Worm (Caenorhabditis elegans) whole organism, L3 larva: ENCODE data around the gene C33F10.4.

Experiments used
- R02D3.7 ChIP-seq: fragments of 150-350 bp; optimal IDR thresholded peaks from 2 replicates; lab custom pipeline; 2014; ENCODE audit warnings: missing biosample characterization, missing genetic modification characterization
- ZK546.5 ChIP-seq: sonication (generic microtip); optimal IDR thresholded peaks from 2 replicates; lab custom pipeline; 2017; ENCODE audit warnings: missing biosample characterization, missing genetic modification characterization
- aly-2 ChIP-seq: fragments of 150-350 bp; optimal IDR thresholded peaks from 2 replicates; lab custom pipeline; 2014; ENCODE audit warnings: missing biosample characterization, missing genetic modification characterization
- ama-1 ChIP-seq: fragments of 150-350 bp; optimal IDR thresholded peaks from 2 replicates; lab custom pipeline; 2018
- ceh-28 ChIP-seq: fragments of 150-350 bp; optimal IDR thresholded peaks from 2 replicates; lab custom pipeline; 2014; ENCODE audit warnings: missing biosample characterization, missing genetic modification reagents, missing genetic modification characterization
- ceh-82 ChIP-seq: fragments of 150-350 bp; optimal IDR thresholded peaks from 2 replicates; lab custom pipeline; 2014; ENCODE audit warnings: missing biosample characterization, missing genetic modification characterization
- ceh-9 ChIP-seq: sonication (generic microtip); optimal IDR thresholded peaks from 2 replicates; lab custom pipeline; 2018; ENCODE audit warnings: missing biosample characterization, missing genetic modification characterization
- daf-12 ChIP-seq: fragments of 150-350 bp; optimal IDR thresholded peaks from 2 replicates; lab custom pipeline; 2014; ENCODE audit warnings: missing biosample characterization, missing genetic modification reagents, missing genetic modification characterization
- egl-27 ChIP-seq: sonication (generic microtip); optimal IDR thresholded peaks from 4 replicates; lab custom pipeline; 2017; ENCODE audit warnings: missing biosample characterization, missing genetic modification reagents, missing genetic modification characterization
- egl-5 ChIP-seq: fragments of 150-350 bp; optimal IDR thresholded peaks from 2 replicates; lab custom pipeline; 2017; ENCODE audit warnings: missing biosample characterization, missing genetic modification reagents, missing genetic modification characterization, inconsistent platforms
- elt-1 ChIP-seq: fragments of 150-350 bp; optimal IDR thresholded peaks from 2 replicates; lab custom pipeline; 2014; ENCODE audit warnings: missing biosample characterization, missing genetic modification characterization
- elt-2 ChIP-seq: sonication (generic microtip); optimal IDR thresholded peaks from 2 replicates; lab custom pipeline; 2016; ENCODE audit warnings: missing genetic modification reagents, mild to moderate bottlenecking, missing genetic modification characterization, missing compliant biosample characterization
- eor-1 ChIP-seq, 2 experiments: fragments of 150-350 bp; optimal IDR thresholded peaks; 2 replicates each; lab custom pipeline; 2014 to 2018; ENCODE audit warnings: missing biosample characterization in 2 of 2, missing genetic modification characterization in 2 of 2
- fkh-10 ChIP-seq: sonication (generic microtip); optimal IDR thresholded peaks from 2 replicates; lab custom pipeline; 2017; ENCODE audit warnings: missing biosample characterization, missing genetic modification reagents, missing genetic modification characterization
- lin-15B ChIP-seq: fragments of 150-350 bp; optimal IDR thresholded peaks from 2 replicates; lab custom pipeline; 2014; ENCODE audit warnings: missing biosample characterization, missing genetic modification characterization
- lsy-12 ChIP-seq: sonication (generic microtip); optimal IDR thresholded peaks from 2 replicates; lab custom pipeline; 2016; ENCODE audit warnings: mild to moderate bottlenecking, missing genetic modification characterization, missing compliant biosample characterization
- mdl-1 ChIP-seq: fragments of 150-350 bp; optimal IDR thresholded peaks from 2 replicates; lab custom pipeline; 2014; ENCODE audit warnings: missing biosample characterization, missing genetic modification characterization
- mml-1 ChIP-seq: fragments of 150-350 bp; sonication (generic microtip); optimal IDR thresholded peaks from 3 replicates; lab custom pipeline; 2014; ENCODE audit warnings: missing biosample characterization, missing genetic modification characterization
- nfya-1 ChIP-seq: sonication (generic microtip); optimal IDR thresholded peaks from 2 replicates; lab custom pipeline; 2017; ENCODE audit warnings: missing genetic modification characterization, mild to moderate bottlenecking, missing compliant biosample characterization, antibody characterized with exemption, moderate library complexity; ENCODE audit not compliant: insufficient read depth
- nhr-11 ChIP-seq: fragments of 150-350 bp; optimal IDR thresholded peaks from 2 replicates; lab custom pipeline; 2014; ENCODE audit warnings: missing biosample characterization, missing genetic modification characterization
- nhr-12 ChIP-seq: fragments of 150-350 bp; optimal IDR thresholded peaks from 2 replicates; lab custom pipeline; 2014; ENCODE audit warnings: missing biosample characterization, missing genetic modification characterization
- nhr-23 ChIP-seq: fragments of 150-350 bp; optimal IDR thresholded peaks from 2 replicates; lab custom pipeline; 2014; ENCODE audit warnings: missing biosample characterization, missing genetic modification reagents, missing genetic modification characterization
- nhr-237 ChIP-seq: fragments of 150-350 bp; optimal IDR thresholded peaks from 2 replicates; lab custom pipeline; 2014; ENCODE audit warnings: missing biosample characterization, missing genetic modification characterization
- nhr-25 ChIP-seq: sonication (generic microtip); optimal IDR thresholded peaks from 2 replicates; lab custom pipeline; 2017; ENCODE audit warnings: missing biosample characterization, missing genetic modification characterization
- nhr-28 ChIP-seq: fragments of 150-350 bp; optimal IDR thresholded peaks from 2 replicates; lab custom pipeline; 2014; ENCODE audit warnings: missing biosample characterization, missing genetic modification characterization
- nhr-43 ChIP-seq: sonication (generic microtip); optimal IDR thresholded peaks from 2 replicates; lab custom pipeline; 2016; ENCODE audit warnings: mild to moderate bottlenecking, missing genetic modification characterization, missing compliant biosample characterization; ENCODE audit not compliant: poor library complexity, severe bottlenecking
- nhr-67 ChIP-seq: fragments of 150-350 bp; optimal IDR thresholded peaks from 2 replicates; lab custom pipeline; 2014; ENCODE audit warnings: missing biosample characterization, missing genetic modification characterization
- nhr-76 ChIP-seq: fragments of 150-350 bp; sonication (generic microtip); optimal IDR thresholded peaks from 5 replicates; lab custom pipeline; 2014; ENCODE audit warnings: missing biosample characterization, missing genetic modification characterization
- nhr-77 ChIP-seq: fragments of 150-350 bp; optimal IDR thresholded peaks from 2 replicates; lab custom pipeline; 2014; ENCODE audit warnings: missing biosample characterization, missing genetic modification characterization
- pha-4 ChIP-seq: fragments of 150-350 bp; optimal IDR thresholded peaks from 2 replicates; lab custom pipeline; 2014; ENCODE audit warnings: missing biosample characterization, missing genetic modification reagents, missing genetic modification characterization
- pqm-1 ChIP-seq: fragments of 150-350 bp; optimal IDR thresholded peaks from 2 replicates; lab custom pipeline; 2017; ENCODE audit warnings: missing biosample characterization, missing genetic modification characterization, inconsistent platforms
- unc-39 ChIP-seq: sonication (generic microtip); optimal IDR thresholded peaks from 4 replicates; lab custom pipeline; 2017; ENCODE audit warnings: missing biosample characterization, missing genetic modification characterization
- unc-62 ChIP-seq: fragments of 150-350 bp; sonication (generic microtip); optimal IDR thresholded peaks from 4 replicates; lab custom pipeline; 2014; ENCODE audit warnings: missing biosample characterization, missing genetic modification reagents, missing genetic modification characterization
- zag-1 ChIP-seq: fragments of 150-350 bp; optimal IDR thresholded peaks from 2 replicates; lab custom pipeline; 2014; ENCODE audit warnings: missing biosample characterization, missing genetic modification characterization

Gene C33F10.4

ce11 chrII:4753133-4753532 lies 42.4 kb upstream of the C33F10.4 start, which contains the start of gene C27D9.1:
Gene C27D9.1 (plus strand): TSS chrII:4753413.
- no peak for TF ChIP-seq ama-1 (lab: Kevin White, UChicago)
- no peak for TF ChIP-seq pqm-1 (tag; lab: Kevin White, UChicago)
- no peak for TF ChIP-seq nhr-43 (tag; lab: Kevin White, UChicago)
- TF ChIP-seq nhr-23 (tag; lab: Kevin White, UChicago), result no peak
- no peak for TF ChIP-seq mml-1 (tag; lab: Kevin White, UChicago)
- TF ChIP-seq nhr-77 (tag; lab: Kevin White, UChicago), result no peak
- TF ChIP-seq ceh-28 (tag; lab: Kevin White, UChicago), result no peak
- TF ChIP-seq unc-62 (GFP tag; lab: Kevin White, UChicago), result no peak
- TF ChIP-seq R02D3.7 (tag; lab: Kevin White, UChicago), result no peak
- TF ChIP-seq nfya-1 (tag; lab: Kevin White, UChicago), result no peak
- no peak for TF ChIP-seq nhr-12
- TF ChIP-seq unc-39 (tag; lab: Kevin White, UChicago), result no peak
- no peak for TF ChIP-seq nhr-67 (tag; lab: Kevin White, UChicago)
- no peak for TF ChIP-seq aly-2

- no peak for TF ChIP-seq R02D3.7 (tag; lab: Kevin White, UChicago)
- no peak for TF ChIP-seq daf-12 (tag; lab: Kevin White, UChicago)
- TF ChIP-seq eor-1 (tag; optimal IDR thresholded peaks at IDR 0.05; lab: Kevin White, UChicago), result no peak
- no peak for TF ChIP-seq nhr-76 (tag; lab: Kevin White, UChicago)
- no peak for TF ChIP-seq lin-15B (tag; lab: Kevin White, UChicago)
- TF ChIP-seq nhr-77 (tag; lab: Kevin White, UChicago), result no peak
These were observed 39.9 kb upstream of the C33F10.4 start for ce11 chrII:4755654-4756053.

- no peak for TF ChIP-seq ceh-82
- no peak for TF ChIP-seq nhr-12
- TF ChIP-seq R02D3.7 (tag; lab: Kevin White, UChicago), result no peak
- TF ChIP-seq lsy-12 (tag; lab: Kevin White, UChicago), result no peak
- TF ChIP-seq egl-5 (tag; lab: Kevin White, UChicago), result no peak
- TF ChIP-seq nhr-237 (tag; lab: Kevin White, UChicago), result no peak
- no peak for TF ChIP-seq nhr-11 (tag; lab: Kevin White, UChicago)
- no peak for TF ChIP-seq elt-2 (tag; lab: Kevin White, UChicago)
- TF ChIP-seq, all 47 proteins: peak for 0
These were observed 38.8 kb upstream of the C33F10.4 start, which contains the start of gene C27D9.2 for ce11 chrII:4756751-4757150. Gene C27D9.2 (minus strand): TSS chrII:4756851.

- TF ChIP-seq ZK546.5 (tag; lab: Kevin White, UChicago), result no peak
- TF ChIP-seq mml-1 (tag; lab: Kevin White, UChicago), result no peak
- TF ChIP-seq egl-5 (tag; lab: Kevin White, UChicago), result no peak
- no peak for TF ChIP-seq ceh-28 (tag; lab: Kevin White, UChicago)
- TF ChIP-seq nhr-23 (tag; lab: Kevin White, UChicago), result no peak
- TF ChIP-seq fkh-10 (GFP tag; lab: Kevin White, UChicago), result no peak
- TF ChIP-seq mdl-1 (tag; lab: Kevin White, UChicago), result no peak
- TF ChIP-seq ceh-9 (tag; lab: Kevin White, UChicago), result no peak
- TF ChIP-seq pqm-1 (tag; lab: Kevin White, UChicago), result no peak
- TF ChIP-seq unc-62 (GFP tag; lab: Kevin White, UChicago), result no peak
- no peak for TF ChIP-seq aly-2
- no peak for TF ChIP-seq nfya-1 (tag; lab: Kevin White, UChicago)
- no peak for TF ChIP-seq zag-1 (tag; lab: Kevin White, UChicago)
- TF ChIP-seq nhr-237 (tag; lab: Kevin White, UChicago), result no peak
- no peak for TF ChIP-seq pha-4 (tag; lab: Kevin White, UChicago)
- TF ChIP-seq nhr-67 (tag; lab: Kevin White, UChicago), result no peak
- no peak for TF ChIP-seq egl-27 (tag; lab: Kevin White, UChicago)
- TF ChIP-seq nhr-28 (tag; lab: Kevin White, UChicago), result no peak
These were observed 37.1 kb upstream of the C33F10.4 start, which contains the start of gene F26G1.3 for ce11 chrII:4758462-4758861. Gene F26G1.3 (plus strand): TSS chrII:4758762.

- TF ChIP-seq nhr-25 (tag; lab: Kevin White, UChicago) (peak; percentile 52), zag-1 (tag; lab: Kevin White, UChicago) (no peak), elt-1 (tag; lab: Kevin White, UChicago) (peak; percentile 93), egl-5 (tag; lab: Kevin White, UChicago) (no peak), pqm-1 (tag; lab: Kevin White, UChicago) (no peak)
These were observed 35.7 kb upstream of the C33F10.4 start for ce11 chrII:4759835-4760234.
